Fruit fly (Drosophila melanogaster) whole organism, adult: Measurements from ENCODE around the gene dl.
A peak's percentile ranks its signal among the peaks of the same experiment; 100 is the strongest.

Experiments used
- CG11617 ChIP-seq: fragments of 200-800 bp; sonication (Bioruptor generic); optimal IDR thresholded peaks from 2 replicates; lab custom pipeline; 2017; ENCODE audit warnings: mild to moderate bottlenecking, missing biosample characterization, missing genetic modification reagents, missing genetic modification characterization
- CG12768 ChIP-seq: fragments of 200-800 bp; sonication (Bioruptor generic); optimal IDR thresholded peaks from 2 replicates; lab custom pipeline; 2017; ENCODE audit warnings: missing biosample characterization, missing genetic modification characterization, mild to moderate bottlenecking, moderate library complexity, missing genetic modification reagents
- CG14711 ChIP-seq: fragments of 200-800 bp; sonication (Bioruptor generic); optimal IDR thresholded peaks from 2 replicates; lab custom pipeline; 2018; ENCODE audit warnings: missing biosample characterization, mild to moderate bottlenecking, missing genetic modification characterization, moderate library complexity
- CG1620 ChIP-seq: fragments of 200-800 bp; sonication (Bioruptor generic); optimal IDR thresholded peaks from 2 replicates; lab custom pipeline; 2016; ENCODE audit warnings: missing biosample characterization, missing genetic modification characterization
- CG33017 ChIP-seq: fragments of 200-800 bp; sonication (Bioruptor generic); optimal IDR thresholded peaks from 2 replicates; lab custom pipeline; 2018; ENCODE audit warnings: missing biosample characterization, mild to moderate bottlenecking, missing genetic modification characterization, moderate library complexity
- CG5204 ChIP-seq: fragments of 200-800 bp; sonication (Bioruptor generic); optimal IDR thresholded peaks from 2 replicates; lab custom pipeline; 2016; ENCODE audit warnings: missing biosample characterization, missing genetic modification characterization
- CG7045 ChIP-seq: fragments of 200-800 bp; sonication (Bioruptor generic); optimal IDR thresholded peaks from 2 replicates; lab custom pipeline; 2017; ENCODE audit warnings: missing biosample characterization, mild to moderate bottlenecking, missing genetic modification characterization
- CG7101 ChIP-seq: fragments of 200-800 bp; sonication (Bioruptor generic); optimal IDR thresholded peaks from 2 replicates; lab custom pipeline; 2018; ENCODE audit warnings: missing biosample characterization, mild to moderate bottlenecking, missing genetic modification characterization, moderate library complexity
- Clk ChIP-seq: fragments of 200-800 bp; sonication (Bioruptor generic); optimal IDR thresholded peaks from 2 replicates; lab custom pipeline; 2017; ENCODE audit warnings: missing biosample characterization, missing genetic modification characterization
- Crg-1 ChIP-seq: fragments of 200-800 bp; sonication (Bioruptor generic); optimal IDR thresholded peaks from 2 replicates; lab custom pipeline; 2016; ENCODE audit warnings: missing biosample characterization, missing genetic modification characterization
- Hr96 ChIP-seq: fragments of 200-800 bp; sonication (Bioruptor generic); optimal IDR thresholded peaks from 2 replicates; lab custom pipeline; 2016; ENCODE audit warnings: missing biosample characterization, missing genetic modification characterization
- Mnt ChIP-seq: fragments of 200-800 bp; sonication (Bioruptor generic); optimal IDR thresholded peaks from 2 replicates; lab custom pipeline; 2016; ENCODE audit warnings: missing biosample characterization, mild to moderate bottlenecking, missing genetic modification characterization
- bab1 ChIP-seq: fragments of 200-800 bp; sonication (Bioruptor generic); optimal IDR thresholded peaks from 3 replicates; lab custom pipeline; 2019; ENCODE audit warnings: missing biosample characterization, mild to moderate bottlenecking, missing genetic modification characterization, moderate library complexity
- cic ChIP-seq: fragments of 200-800 bp; sonication (Bioruptor generic); optimal IDR thresholded peaks from 2 replicates; lab custom pipeline; 2017; ENCODE audit warnings: missing biosample characterization, mild to moderate bottlenecking, missing genetic modification characterization, moderate library complexity
- cnc ChIP-seq, 2 experiments: fragments of >200 bp; optimal IDR thresholded peaks; 2 replicates each; lab custom pipeline; 2017
- kay ChIP-seq: fragments of 200-800 bp; sonication (Bioruptor generic); peaks from one replicate; lab custom pipeline; 2016; ENCODE audit warnings: missing biosample characterization, missing genetic modification characterization, borderline replicate concordance
- ovo ChIP-seq: fragments of 200-800 bp; sonication (Bioruptor generic); optimal IDR thresholded peaks from 2 replicates; lab custom pipeline; 2016; ENCODE audit warnings: missing biosample characterization, missing genetic modification characterization
- pad ChIP-seq: fragments of 200-800 bp; sonication (Bioruptor generic); optimal IDR thresholded peaks from 3 replicates; lab custom pipeline; 2017; ENCODE audit warnings: missing biosample characterization, missing genetic modification characterization, mild to moderate bottlenecking, moderate library complexity, missing genetic modification reagents
- tj ChIP-seq: fragments of 200-800 bp; sonication (Bioruptor generic); optimal IDR thresholded peaks from 3 replicates; lab custom pipeline; 2017; ENCODE audit warnings: missing biosample characterization, mild to moderate bottlenecking, missing genetic modification characterization, moderate library complexity
- toe ChIP-seq: fragments of 200-800 bp; sonication (Bioruptor generic); optimal IDR thresholded peaks from 2 replicates; lab custom pipeline; 2016; ENCODE audit warnings: missing biosample characterization, missing genetic modification characterization

The dl gene

DNA sequence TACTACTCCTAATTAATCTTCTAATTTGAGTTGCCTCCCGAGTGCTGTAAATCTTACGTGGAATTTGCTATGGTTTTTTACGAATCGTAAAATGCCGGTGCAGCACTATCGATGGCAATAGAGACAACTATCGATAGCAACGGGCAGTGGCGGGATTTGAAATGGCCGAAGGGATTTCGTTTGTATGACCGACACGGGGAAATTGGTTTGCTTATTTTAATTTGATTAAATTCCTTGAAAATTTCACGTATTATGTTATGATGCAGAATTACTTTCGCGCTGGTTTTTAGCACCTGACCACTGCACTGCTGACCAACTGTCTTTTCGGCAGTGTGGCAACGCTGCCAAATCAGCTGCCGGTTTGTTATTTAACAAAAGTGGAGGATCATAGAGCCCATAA is 34.0 kb upstream of the dl start, which contains the start of the genes GCS2beta and CG5131:
Gene GCS2beta (minus strand): TSS at position 134 of the 400 bp plus-strand sequence.
Gene CG5131 (plus strand): TSS at position 328 of the 400 bp plus-strand sequence.
- TF ChIP-seq CG1620: peak; percentile 92
- TF ChIP-seq CG7045 (GFP tag; lab: Kevin White, UChicago): peak; percentile 89
- peak; percentile 85 for TF ChIP-seq CG7101
- TF ChIP-seq kay (GFP tag; lab: Kevin White, UChicago): peak; percentile 58
- TF ChIP-seq CG5204: peak; percentile 85
- peak; percentile 80 for TF ChIP-seq Mnt
- peak; percentile 95 for TF ChIP-seq toe (GFP tag; lab: Kevin White, UChicago)
- peak; percentile 84 for TF ChIP-seq CG33017 (tag; lab: Kevin White, UChicago)
- peak; percentile 94 for TF ChIP-seq Crg-1 (GFP tag; lab: Kevin White, UChicago)
- TF ChIP-seq pad: peak; percentile 71
- peak; percentile 90 for TF ChIP-seq bab1 (GFP tag; lab: Kevin White, UChicago)
- TF ChIP-seq CG14711: peak; percentile 83
- no peak for TF ChIP-seq cnc (optimal IDR thresholded peaks at IDR 0.05; lab: Kevin White, UChicago)
- peak; percentile 15 for TF ChIP-seq cic (GFP tag; lab: Kevin White, UChicago)
- TF ChIP-seq tj (GFP tag; lab: Kevin White, UChicago): peak; percentile 94
- TF ChIP-seq CG12768 (GFP tag; lab: Kevin White, UChicago): peak; percentile 89
- TF ChIP-seq Clk (GFP tag; lab: Kevin White, UChicago): peak; percentile 79
- TF ChIP-seq Hr96 (GFP tag; lab: Kevin White, UChicago): peak; percentile 92
- peak; percentile 87 for TF ChIP-seq CG11617 (GFP tag; lab: Kevin White, UChicago)
- peak; percentile 65 for TF ChIP-seq ovo (GFP tag; lab: Kevin White, UChicago)

DNA sequence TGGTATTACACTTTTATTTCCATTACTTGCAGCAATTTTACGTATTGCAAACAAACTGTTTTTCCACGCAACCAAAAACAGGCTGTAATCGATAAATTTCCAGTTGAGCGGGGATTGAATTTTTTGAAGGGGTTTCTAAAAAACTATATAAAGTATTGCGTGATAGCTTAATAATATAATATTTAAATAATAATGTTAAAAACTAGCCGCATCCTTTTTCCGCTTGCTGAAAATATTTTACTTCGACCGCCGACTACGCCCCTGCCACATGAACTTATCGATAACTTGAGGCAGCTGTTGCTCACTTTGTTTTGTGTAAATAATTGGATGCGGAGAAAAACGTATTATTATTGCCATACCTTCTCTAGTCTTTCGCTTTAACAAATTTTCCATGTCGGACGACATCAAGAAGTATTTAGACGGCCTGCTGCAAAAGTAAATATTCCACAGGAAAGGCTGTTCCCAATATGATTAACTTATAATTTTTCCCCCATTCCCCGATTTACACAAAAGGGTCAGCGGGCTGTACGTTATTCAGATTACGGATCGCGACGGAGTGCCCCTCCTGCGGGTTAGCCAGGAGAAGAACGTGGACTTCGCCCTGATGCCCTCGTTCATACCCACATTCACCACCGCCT is 30.9 kb upstream of the dl start, which contains the start of the genes fws and Lamtor3:
Gene fws (minus strand): TSS at position 87 of the 638 bp plus-strand sequence.
Gene Lamtor3 (plus strand): TSS at position 289 of the 638 bp plus-strand sequence.
- peak; percentile 81 for TF ChIP-seq CG1620
- TF ChIP-seq cic (GFP tag; lab: Kevin White, UChicago): peak; percentile 42
- TF ChIP-seq Crg-1 (GFP tag; lab: Kevin White, UChicago): peak; percentile 94
- TF ChIP-seq CG7045 (GFP tag; lab: Kevin White, UChicago): peak; percentile 97
- peak; percentile 84 for TF ChIP-seq kay (GFP tag; lab: Kevin White, UChicago)
- TF ChIP-seq toe (GFP tag; lab: Kevin White, UChicago): peak; percentile 75
- peak; percentile 97 for TF ChIP-seq CG12768 (GFP tag; lab: Kevin White, UChicago)
- peak; percentile 98 for TF ChIP-seq CG14711
- TF ChIP-seq cnc (optimal IDR thresholded peaks at IDR 0.05; lab: Kevin White, UChicago): no peak
- TF ChIP-seq tj (GFP tag; lab: Kevin White, UChicago): peak; percentile 84
- no peak for TF ChIP-seq Hr96 (GFP tag; lab: Kevin White, UChicago)
- TF ChIP-seq CG33017 (tag; lab: Kevin White, UChicago): peak; percentile 98
- peak; percentile 97 for TF ChIP-seq bab1 (GFP tag; lab: Kevin White, UChicago)
- peak; percentile 94 for TF ChIP-seq Clk (GFP tag; lab: Kevin White, UChicago)
- TF ChIP-seq pad: peak; percentile 90
- TF ChIP-seq CG5204: no peak
- peak; percentile 99 for TF ChIP-seq CG7101
- peak; percentile 86 for TF ChIP-seq Mnt
- TF ChIP-seq CG11617 (GFP tag; lab: Kevin White, UChicago): peak; percentile 96
- peak; percentile 64 for TF ChIP-seq ovo (GFP tag; lab: Kevin White, UChicago)

DNA sequence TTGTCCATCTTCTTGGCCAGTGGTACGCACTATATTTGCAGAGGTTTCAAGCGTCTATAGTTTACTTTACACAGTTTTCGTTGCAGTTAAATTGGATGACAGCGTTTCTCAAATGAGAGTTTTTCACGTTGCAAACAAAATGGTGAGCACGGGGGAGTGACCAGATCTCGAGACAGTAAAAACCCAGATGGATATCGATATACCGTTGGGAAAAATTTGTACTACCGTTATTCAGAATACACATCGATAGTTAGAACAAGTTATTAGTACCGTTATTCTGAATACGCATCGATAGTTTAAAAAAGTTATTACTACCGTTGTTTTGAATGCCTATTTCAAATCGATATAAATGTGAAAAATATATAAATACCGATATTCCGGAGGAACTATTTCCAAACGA is 27.5 kb upstream of the dl start, which contains the start of gene cass:
Gene cass (minus strand): TSS at position 179 of the 400 bp plus-strand sequence.
- TF ChIP-seq CG33017 (tag; lab: Kevin White, UChicago) (no peak), CG7101 (no peak), Crg-1 (GFP tag; lab: Kevin White, UChicago) (no peak), cnc (optimal IDR thresholded peaks at IDR 0.05; lab: Kevin White, UChicago) (no peak), cic (GFP tag; lab: Kevin White, UChicago) (peak; percentile 18), pad (peak; percentile 19), Clk (GFP tag; lab: Kevin White, UChicago) (no peak), CG11617 (GFP tag; lab: Kevin White, UChicago) (peak; percentile 8), Hr96 (GFP tag; lab: Kevin White, UChicago) (no peak), bab1 (GFP tag; lab: Kevin White, UChicago) (peak; percentile 73), kay (GFP tag; lab: Kevin White, UChicago) (no peak), Mnt (peak; percentile 33), ovo (GFP tag; lab: Kevin White, UChicago) (peak; percentile 98), tj (GFP tag; lab: Kevin White, UChicago) (no peak), toe (GFP tag; lab: Kevin White, UChicago) (no peak)

DNA sequence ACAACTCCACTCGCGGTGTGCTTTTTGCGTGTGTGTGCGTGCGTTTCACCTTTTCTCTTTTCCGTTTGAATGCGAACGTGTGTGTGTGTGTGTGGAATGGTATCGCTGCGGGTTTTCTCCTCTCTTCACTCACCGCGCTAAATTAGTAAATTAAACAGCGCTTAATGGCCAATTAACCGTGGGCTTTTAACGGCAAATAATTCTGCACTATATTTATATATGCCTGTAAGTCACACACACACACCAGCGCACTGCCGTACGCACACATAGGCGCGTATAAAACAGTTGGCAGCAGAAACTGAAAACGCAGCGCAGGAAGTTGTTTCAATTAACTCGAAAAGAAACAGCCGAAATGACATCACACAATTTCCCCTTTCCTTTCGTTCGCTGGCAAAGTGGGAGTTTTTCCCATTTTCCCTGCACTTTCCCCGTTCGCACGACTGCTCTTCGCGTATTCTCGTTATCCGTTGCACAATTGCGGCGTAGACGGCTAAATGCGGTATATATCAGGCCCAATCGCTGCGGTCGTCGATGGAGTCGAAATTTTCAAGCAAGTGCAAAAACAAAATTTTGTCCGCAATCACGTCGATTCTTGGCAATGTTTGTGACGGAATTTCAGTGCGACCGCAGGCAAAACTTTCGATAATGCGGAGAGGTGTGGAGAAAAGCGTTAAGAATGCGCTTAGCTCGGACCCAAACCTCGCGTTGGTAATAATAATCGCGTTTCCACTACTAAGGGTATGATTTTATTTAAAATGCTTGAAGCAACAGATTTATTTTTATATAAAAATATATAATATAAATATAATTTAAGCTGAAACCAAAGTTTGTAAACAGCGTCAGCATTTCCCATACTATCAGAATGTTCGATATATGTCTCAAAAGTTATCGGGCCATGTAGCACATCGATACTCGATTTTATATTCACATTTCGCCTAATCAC is 22.7 kb upstream of the dl start, which contains the start of gene BicD:
Gene BicD (minus strand): TSS at position 634 of the 943 bp plus-strand sequence.
- TF ChIP-seq tj (GFP tag; lab: Kevin White, UChicago): peak; percentile 4
- TF ChIP-seq Hr96 (GFP tag; lab: Kevin White, UChicago): no peak
- peak; percentile 36 for TF ChIP-seq CG11617 (GFP tag; lab: Kevin White, UChicago)
- peak; percentile 6 for TF ChIP-seq CG14711
- peak; percentile 38 for TF ChIP-seq bab1 (GFP tag; lab: Kevin White, UChicago)
- TF ChIP-seq CG12768 (GFP tag; lab: Kevin White, UChicago): peak; percentile 54
- TF ChIP-seq CG33017 (tag; lab: Kevin White, UChicago): no peak
- no peak for TF ChIP-seq kay (GFP tag; lab: Kevin White, UChicago)
- no peak for TF ChIP-seq CG1620
- peak; percentile 37 for TF ChIP-seq pad
- peak; percentile 40 for TF ChIP-seq ovo (GFP tag; lab: Kevin White, UChicago)
- peak; percentile 4 for TF ChIP-seq CG7045 (GFP tag; lab: Kevin White, UChicago)
